Worm (Caenorhabditis elegans) whole organism, late embryonic: ENCODE measurements around the gene D2007.2.
A peak's percentile ranks its signal among the peaks of the same experiment; 100 is the strongest.

Experiments
- C08G9.2 ChIP-seq: sonication (generic microtip); optimal IDR thresholded peaks from 2 replicates; lab custom pipeline; 2016; ENCODE audit warnings: mild to moderate bottlenecking, missing genetic modification characterization, moderate library complexity, missing compliant biosample characterization
- Y22D7AL.16 ChIP-seq: sonication (generic microtip); optimal IDR thresholded peaks from 2 replicates; lab custom pipeline; 2016; ENCODE audit warnings: missing genetic modification characterization, missing compliant biosample characterization
- ahr-1 ChIP-seq: sonication (generic microtip); optimal IDR thresholded peaks from 2 replicates; lab custom pipeline; 2016; ENCODE audit warnings: missing genetic modification characterization, missing compliant biosample characterization
- ama-1 ChIP-seq: fragments of 150-350 bp; optimal IDR thresholded peaks from 2 replicates; lab custom pipeline; 2014
- ceh-18 ChIP-seq: sonication (generic microtip); optimal IDR thresholded peaks from 2 replicates; lab custom pipeline; 2016; ENCODE audit warnings: missing genetic modification characterization, missing compliant biosample characterization
- ceh-19 ChIP-seq: fragments of 200-800 bp; sonication (Bioruptor generic); optimal IDR thresholded peaks from 2 replicates; lab custom pipeline; 2018; ENCODE audit warnings: mild to moderate bottlenecking, missing genetic modification characterization, missing compliant biosample characterization
- ceh-24 ChIP-seq: sonication (generic microtip); optimal IDR thresholded peaks from 2 replicates; lab custom pipeline; 2016; ENCODE audit warnings: mild to moderate bottlenecking, missing genetic modification characterization, missing compliant biosample characterization
- ceh-30 ChIP-seq: fragments of 150-350 bp; optimal IDR thresholded peaks from 2 replicates; lab custom pipeline; 2014; ENCODE audit warnings: missing biosample characterization, missing genetic modification characterization
- ceh-31 ChIP-seq: sonication (generic microtip); optimal IDR thresholded peaks from 2 replicates; lab custom pipeline; 2016; ENCODE audit warnings: missing genetic modification characterization, missing compliant biosample characterization
- ceh-45 ChIP-seq: fragments of 200-800 bp; sonication (Bioruptor generic); IDR thresholded peaks from 2 replicates; pipeline ENCODE4 v1.3.6; 2022; ENCODE audit warnings: missing genetic modification reagents, missing genetic modification characterization, missing compliant biosample characterization
- ceh-48 ChIP-seq: sonication (generic microtip); optimal IDR thresholded peaks from 2 replicates; lab custom pipeline; 2016; ENCODE audit warnings: missing genetic modification characterization, inconsistent platforms, missing compliant biosample characterization
- dve-1 ChIP-seq: sonication (generic microtip); optimal IDR thresholded peaks from 2 replicates; lab custom pipeline; 2017; ENCODE audit warnings: antibody characterized with exemption, mild to moderate bottlenecking, missing genetic modification characterization, missing compliant biosample characterization
- elt-2 ChIP-seq: sonication (generic microtip); optimal IDR thresholded peaks from 2 replicates; lab custom pipeline; 2016; ENCODE audit warnings: missing genetic modification reagents, missing genetic modification characterization, missing compliant biosample characterization
- elt-4 ChIP-seq: sonication (generic microtip); optimal IDR thresholded peaks from 2 replicates; lab custom pipeline; 2016; ENCODE audit warnings: missing genetic modification characterization, missing compliant biosample characterization
- fax-1 ChIP-seq: sonication (generic microtip); optimal IDR thresholded peaks from 2 replicates; lab custom pipeline; 2016; ENCODE audit warnings: missing genotype, missing genetic modification characterization, missing compliant biosample characterization
- hlh-30 ChIP-seq: sonication (generic microtip); optimal IDR thresholded peaks from 2 replicates; lab custom pipeline; 2017; ENCODE audit warnings: antibody characterized with exemption, missing genetic modification characterization, missing compliant biosample characterization; ENCODE audit not compliant: insufficient read depth
- hlh-6 ChIP-seq: sonication (generic microtip); optimal IDR thresholded peaks from 2 replicates; lab custom pipeline; 2016; ENCODE audit warnings: missing genotype, missing genetic modification characterization, missing compliant biosample characterization
- lim-6 ChIP-seq: sonication (generic microtip); optimal IDR thresholded peaks from 2 replicates; lab custom pipeline; 2016; ENCODE audit warnings: missing genetic modification characterization, missing compliant biosample characterization
- mec-3 ChIP-seq: sonication (generic microtip); optimal IDR thresholded peaks from 2 replicates; lab custom pipeline; 2016; ENCODE audit warnings: borderline replicate concordance, missing genetic modification characterization, missing compliant biosample characterization
- nfya-1 ChIP-seq: sonication (generic microtip); optimal IDR thresholded peaks from 2 replicates; lab custom pipeline; 2017; ENCODE audit warnings: missing genetic modification characterization, mild to moderate bottlenecking, missing compliant biosample characterization, antibody characterized with exemption, moderate library complexity
- nhr-11 ChIP-seq: fragments of 150-350 bp; optimal IDR thresholded peaks from 2 replicates; lab custom pipeline; 2014; ENCODE audit warnings: missing biosample characterization, missing genetic modification characterization
- nhr-232 ChIP-seq: sonication (generic microtip); optimal IDR thresholded peaks from 2 replicates; lab custom pipeline; 2016; ENCODE audit warnings: missing genetic modification characterization, missing compliant biosample characterization
- odd-2 ChIP-seq: sonication (generic microtip); optimal IDR thresholded peaks from 2 replicates; lab custom pipeline; 2017; ENCODE audit warnings: antibody characterized with exemption, mild to moderate bottlenecking, missing genetic modification characterization, missing compliant biosample characterization
- pax-1 ChIP-seq: fragments of 150-350 bp; optimal IDR thresholded peaks from 2 replicates; lab custom pipeline; 2014; ENCODE audit warnings: missing biosample characterization, missing genetic modification characterization
- pha-2 ChIP-seq: sonication (generic microtip); optimal IDR thresholded peaks from 2 replicates; lab custom pipeline; 2017; ENCODE audit warnings: mild to moderate bottlenecking, missing genetic modification characterization, missing compliant biosample characterization
- pha-4 ChIP-seq: fragments of 150-350 bp; optimal IDR thresholded peaks from 2 replicates; lab custom pipeline; 2018; ENCODE audit warnings: missing biosample characterization, missing genetic modification reagents, missing genetic modification characterization
- pros-1 ChIP-seq: fragments of 150-350 bp; optimal IDR thresholded peaks from 2 replicates; lab custom pipeline; 2014; ENCODE audit warnings: missing biosample characterization, missing genetic modification reagents, missing genetic modification characterization
- sdc-2 ChIP-seq: sonication (generic microtip); optimal IDR thresholded peaks from 2 replicates; lab custom pipeline; 2016; ENCODE audit warnings: missing genotype, missing genetic modification characterization, missing compliant biosample characterization
- syd-9 ChIP-seq: sonication (generic microtip); optimal IDR thresholded peaks from 2 replicates; lab custom pipeline; 2016; ENCODE audit warnings: mild to moderate bottlenecking, missing genetic modification characterization, moderate library complexity, missing compliant biosample characterization
- tbx-2 ChIP-seq: sonication (generic microtip); optimal IDR thresholded peaks from 2 replicates; lab custom pipeline; 2016; ENCODE audit warnings: missing genetic modification characterization, missing compliant biosample characterization
- tbx-7 ChIP-seq: sonication (generic microtip); optimal IDR thresholded peaks from 2 replicates; lab custom pipeline; 2016; ENCODE audit warnings: missing genotype, missing genetic modification characterization, missing compliant biosample characterization
- ttx-3 ChIP-seq: sonication (generic microtip); optimal IDR thresholded peaks from 2 replicates; lab custom pipeline; 2016; ENCODE audit warnings: missing genetic modification reagents, missing genetic modification characterization, missing compliant biosample characterization
- unc-42 ChIP-seq: sonication (generic microtip); optimal IDR thresholded peaks from 2 replicates; lab custom pipeline; 2016; ENCODE audit warnings: missing genotype, missing genetic modification characterization, missing compliant biosample characterization
- unc-55 ChIP-seq: sonication (generic microtip); optimal IDR thresholded peaks from 2 replicates; lab custom pipeline; 2017; ENCODE audit warnings: missing biosample characterization, missing genetic modification reagents, missing genetic modification characterization
- unc-86 ChIP-seq: sonication (generic microtip); optimal IDR thresholded peaks from 2 replicates; lab custom pipeline; 2016; ENCODE audit warnings: missing genetic modification characterization, missing compliant biosample characterization
- zip-5 ChIP-seq: sonication (generic microtip); optimal IDR thresholded peaks from 2 replicates; lab custom pipeline; 2016; ENCODE audit warnings: missing genetic modification characterization, missing compliant biosample characterization
- ztf-16 ChIP-seq: sonication (generic microtip); optimal IDR thresholded peaks from 2 replicates; lab custom pipeline; 2017; ENCODE audit warnings: missing genetic modification characterization, missing compliant biosample characterization

The D2007.2 gene

DNA sequence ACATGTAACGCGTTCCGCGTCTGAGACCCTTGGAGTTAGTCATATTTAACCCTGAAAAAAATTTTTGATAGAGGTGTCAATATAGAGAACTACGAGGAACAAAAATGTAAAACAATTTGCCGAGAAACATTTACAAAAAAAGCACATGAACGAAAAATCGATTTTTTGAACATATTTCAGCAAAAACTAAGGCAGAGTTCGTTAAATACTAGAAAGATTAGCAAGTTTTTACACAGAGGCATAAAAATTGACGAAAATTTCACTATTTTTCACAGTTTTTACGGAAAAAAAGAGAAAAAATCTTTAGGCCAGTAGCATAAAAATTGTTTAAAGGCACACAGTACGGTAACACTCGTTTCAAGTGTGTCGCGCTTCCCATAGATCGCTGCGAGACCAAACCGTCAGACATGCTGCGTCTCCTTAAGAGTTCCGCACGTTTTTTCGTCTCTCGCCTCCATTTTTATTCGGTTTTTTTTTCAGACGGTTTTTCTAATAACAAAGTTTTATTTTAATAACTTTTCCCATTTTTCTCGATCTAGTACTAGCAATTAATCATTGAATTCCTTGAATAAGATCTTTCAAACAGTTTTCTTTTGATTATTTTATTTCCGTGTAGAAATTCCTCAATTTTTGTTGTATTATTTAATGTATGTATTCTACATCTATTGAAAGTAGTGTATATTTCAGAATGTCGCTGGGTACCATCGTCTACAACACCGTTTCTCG lies 18.4 kb upstream of the D2007.2 start, which contains the start of the genes rpl-21 and C14B9.10:
TSS of gene rpl-21 (minus strand) at position 51 of the 726 bp plus-strand sequence.
TSS of gene C14B9.10 (plus strand) at position 676 of the 726 bp plus-strand sequence.
- peak; percentile 92 for TF ChIP-seq nfya-1 (tag; lab: Kevin White, UChicago)
- TF ChIP-seq elt-2 (tag; lab: Kevin White, UChicago), result peak; percentile 23
- TF ChIP-seq ceh-31, result peak; percentile 64
- TF ChIP-seq lim-6 (tag; lab: Kevin White, UChicago), result no peak
- TF ChIP-seq unc-42, result peak; percentile 61
- TF ChIP-seq hlh-6 (tag; lab: Kevin White, UChicago), result no peak
- TF ChIP-seq ceh-24 (tag; lab: Kevin White, UChicago), result no peak
- TF ChIP-seq hlh-30 (tag; lab: Kevin White, UChicago), result peak; percentile 46
- TF ChIP-seq pros-1 (tag; lab: Kevin White, UChicago), result no peak
- no peak for TF ChIP-seq fax-1 (tag; lab: Kevin White, UChicago)
- peak; percentile 27 for TF ChIP-seq ceh-18
- TF ChIP-seq ahr-1 (tag; lab: Kevin White, UChicago), result no peak
- no peak for TF ChIP-seq elt-4 (tag; lab: Kevin White, UChicago)
- peak; percentile 49 for TF ChIP-seq tbx-2 (tag; lab: Kevin White, UChicago)
- no peak for TF ChIP-seq odd-2
- no peak for TF ChIP-seq zip-5 (tag; lab: Kevin White, UChicago)
- no peak for TF ChIP-seq ama-1 (lab: Kevin White, UChicago)
- TF ChIP-seq nhr-11 (tag; lab: Kevin White, UChicago), result no peak
- TF ChIP-seq C08G9.2 (tag; lab: Kevin White, UChicago), result no peak
- TF ChIP-seq unc-55 (GFP tag; lab: Kevin White, UChicago), result peak; percentile 73
- no peak for TF ChIP-seq pha-4 (tag; lab: Kevin White, UChicago)
- TF ChIP-seq dve-1 (tag; lab: Kevin White, UChicago), result peak; percentile 28
- TF ChIP-seq unc-86, result no peak
- no peak for TF ChIP-seq ceh-45 (GFP tag; lab: Robert Waterston, UW)
- no peak for TF ChIP-seq Y22D7AL.16 (tag; lab: Kevin White, UChicago)
- no peak for TF ChIP-seq sdc-2
- TF ChIP-seq ztf-16, result no peak
- TF ChIP-seq syd-9 (tag; lab: Kevin White, UChicago), result no peak
- no peak for TF ChIP-seq ceh-48 (tag; lab: Kevin White, UChicago)
- no peak for TF ChIP-seq pax-1
- TF ChIP-seq ceh-30, result no peak
- no peak for TF ChIP-seq ceh-19 (GFP tag; lab: Kevin White, UChicago)
- TF ChIP-seq nhr-232, result no peak
- TF ChIP-seq ttx-3 (tag; lab: Kevin White, UChicago), result no peak
- TF ChIP-seq mec-3 (tag; lab: Kevin White, UChicago), result no peak

DNA sequence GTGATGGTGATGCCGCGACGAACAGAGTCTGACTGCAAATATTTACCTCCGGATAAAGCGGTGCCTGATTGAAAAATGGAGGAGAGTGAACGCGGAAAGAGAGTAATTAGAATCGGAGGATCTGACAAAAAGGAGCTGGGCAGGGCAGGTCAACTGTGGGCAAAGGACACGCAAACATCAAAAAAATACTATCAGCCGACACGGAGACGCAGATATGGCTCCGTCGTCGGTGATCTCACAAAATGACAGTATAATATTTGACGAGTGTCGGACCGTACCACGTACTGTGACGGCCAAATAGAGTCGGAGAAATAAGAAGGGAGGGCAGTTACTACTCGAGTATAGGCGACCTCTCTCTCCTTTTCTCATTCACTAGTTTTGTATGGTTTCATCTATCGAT lies 16.3 kb upstream of the D2007.2 start:
- peak; percentile 32 for TF ChIP-seq pha-2 (tag; lab: Kevin White, UChicago)
- peak; percentile 2 for TF ChIP-seq tbx-2 (tag; lab: Kevin White, UChicago)
- TF ChIP-seq hlh-6 (tag; lab: Kevin White, UChicago), result no peak

DNA sequence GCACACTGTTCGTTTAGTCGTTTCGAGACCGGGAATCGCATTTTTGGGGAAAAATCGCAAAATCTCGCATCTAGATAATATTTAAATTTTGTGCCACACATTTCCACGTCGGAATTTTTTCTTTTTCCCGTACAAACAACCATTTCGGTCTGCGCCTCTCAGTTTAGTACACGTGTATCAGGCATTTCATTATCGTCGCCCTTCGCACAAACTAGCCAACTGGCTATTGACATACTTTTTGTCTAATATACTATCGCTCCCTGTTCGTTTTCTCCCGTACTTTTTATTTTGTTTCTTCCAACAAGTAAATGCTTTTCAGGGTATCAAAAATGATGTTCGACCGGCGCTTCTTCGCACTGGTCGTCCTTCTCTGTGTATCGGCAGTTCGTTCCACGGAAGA lies 15.4 kb upstream of the D2007.2 start, which contains the start of gene C14B9.2:
TSS of gene C14B9.2 (plus strand) at position 320 of the 400 bp plus-strand sequence.
- TF ChIP-seq ceh-45 (GFP tag; lab: Robert Waterston, UW) (no peak), tbx-7 (tag; lab: Kevin White, UChicago) (no peak)
- TF ChIP-seq, all 69 proteins: peak for 0
